Worm (Caenorhabditis elegans): ENCODE results near the gene cyp-33A1.

DNA sequence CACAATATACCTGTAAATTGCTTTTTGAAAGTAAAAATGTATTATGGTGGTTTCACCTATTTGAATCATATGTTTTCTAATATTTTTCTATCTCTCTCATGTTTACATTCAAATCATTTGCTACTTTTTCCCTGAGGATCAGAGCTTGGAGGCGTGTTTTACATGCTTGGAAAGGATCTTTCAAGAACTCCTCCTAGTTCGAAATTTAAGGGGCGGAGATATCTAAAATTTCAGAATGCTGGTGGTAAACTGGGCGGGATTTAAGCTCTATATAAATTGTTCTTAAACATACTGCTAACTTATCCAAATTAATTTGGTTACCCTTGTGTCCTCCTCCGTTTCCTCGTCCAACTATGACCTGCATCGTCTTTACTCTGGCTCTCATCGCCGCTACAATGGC lies 13.3 kb downstream of the cyp-33A1 start, which contains the start of gene C12D5.5:
- no peak for TF ChIP-seq Y5F2A.4 (GFP tag; optimal IDR thresholded peaks at IDR 0.05)
- TF ChIP-seq snpc-4 (tag; optimal IDR thresholded peaks at IDR 0.05): no peak
- no peak for TF ChIP-seq nhr-11 (tag; optimal IDR thresholded peaks at IDR 0.05)
- TF ChIP-seq lin-38 (GFP tag; IDR thresholded peaks at IDR 0.05): no peak
- no peak for TF ChIP-seq nhr-25 (tag; optimal IDR thresholded peaks at IDR 0.05; ENCODE audit: borderline replicate concordance, insufficient read depth)
- TF ChIP-seq unc-62 (GFP tag; optimal IDR thresholded peaks at IDR 0.05 in 1 of 2): no peak
- no peak for TF ChIP-seq unc-62 (tag; optimal IDR thresholded peaks at IDR 0.05)
- TF ChIP-seq fkh-10 (GFP tag; optimal IDR thresholded peaks at IDR 0.05): no peak
- TF ChIP-seq zip-2 (tag; optimal IDR thresholded peaks at IDR 0.05): no peak
- TF ChIP-seq nhr-10 (tag; optimal IDR thresholded peaks at IDR 0.05): no peak
- no peak for TF ChIP-seq pha-4 (GFP tag; IDR thresholded peaks at IDR 0.05)
- no peak for TF ChIP-seq pha-4 (tag; optimal IDR thresholded peaks at IDR 0.05)
- no peak for TF ChIP-seq mep-1 (tag; optimal IDR thresholded peaks at IDR 0.05)
